Worm (Caenorhabditis elegans) whole organism, mixed stage, embryonic: ENCODE results near the gene Y61A9LA.12.

Experiments
- M03D4.4 ChIP-seq: sonication (generic microtip); optimal IDR thresholded peaks from 2 replicates; lab custom pipeline; 2017; ENCODE audit warnings: mild to moderate bottlenecking, missing genetic modification characterization, missing compliant biosample characterization
- bed-3 ChIP-seq: fragments of 200-800 bp; sonication (Bioruptor generic); optimal IDR thresholded peaks from 3 replicates; lab custom pipeline; 2018; ENCODE audit warnings: mild to moderate bottlenecking, missing genetic modification characterization, moderate library complexity, missing compliant biosample characterization
- blmp-1 ChIP-seq: fragments of 150-350 bp; optimal IDR thresholded peaks from 2 replicates; lab custom pipeline; 2014; ENCODE audit warnings: missing biosample characterization, missing genetic modification characterization
- ceh-43 ChIP-seq: fragments of 200-800 bp; sonication (Bioruptor generic); optimal IDR thresholded peaks from 2 replicates; lab custom pipeline; 2018; ENCODE audit warnings: mild to moderate bottlenecking, missing genetic modification characterization, moderate library complexity, missing compliant biosample characterization
- ces-1 ChIP-seq: fragments of 150-350 bp; optimal IDR thresholded peaks from 2 replicates; lab custom pipeline; 2014; ENCODE audit warnings: missing biosample characterization, missing genetic modification reagents, missing genetic modification characterization
- cnd-1 ChIP-seq: fragments of 200-800 bp; sonication (Bioruptor generic); optimal IDR thresholded peaks from 2 replicates; lab custom pipeline; 2018; ENCODE audit warnings: mild to moderate bottlenecking, missing genetic modification characterization, missing compliant biosample characterization
- drap-1 ChIP-seq: fragments of 200-800 bp; sonication (Bioruptor generic); optimal IDR thresholded peaks from 3 replicates; lab custom pipeline; 2018; ENCODE audit warnings: mild to moderate bottlenecking, missing genetic modification characterization, missing compliant biosample characterization
- elt-1 ChIP-seq: sonication (generic microtip); optimal IDR thresholded peaks from 2 replicates; lab custom pipeline; 2017; ENCODE audit warnings: missing genetic modification characterization, mild to moderate bottlenecking, missing compliant biosample characterization, antibody characterized with exemption, moderate library complexity, borderline replicate concordance; ENCODE audit not compliant: insufficient read depth
- elt-3 ChIP-seq: fragments of 150-350 bp; optimal IDR thresholded peaks from 2 replicates; lab custom pipeline; 2014; ENCODE audit warnings: missing biosample characterization, missing genetic modification characterization
- ham-2 ChIP-seq: fragments of 200-800 bp; sonication (Bioruptor generic); optimal IDR thresholded peaks from 2 replicates; lab custom pipeline; 2018; ENCODE audit warnings: mild to moderate bottlenecking, missing genetic modification characterization, missing compliant biosample characterization
- lin-13 ChIP-seq: fragments of 150-350 bp; optimal IDR thresholded peaks from 2 replicates; lab custom pipeline; 2014; ENCODE audit warnings: missing biosample characterization, missing genetic modification characterization
- lsy-2 ChIP-seq: fragments of 150-350 bp; optimal IDR thresholded peaks from 2 replicates; lab custom pipeline; 2014; ENCODE audit warnings: missing biosample characterization, missing genetic modification characterization
- mls-2 ChIP-seq: sonication (generic microtip); optimal IDR thresholded peaks from 2 replicates; lab custom pipeline; 2016; ENCODE audit warnings: mild to moderate bottlenecking, missing genetic modification characterization, moderate library complexity, missing compliant biosample characterization
- nhr-12 ChIP-seq: fragments of 150-350 bp; optimal IDR thresholded peaks from 2 replicates; lab custom pipeline; 2014; ENCODE audit warnings: missing biosample characterization, missing genetic modification characterization
- nhr-237 ChIP-seq: fragments of 150-350 bp; optimal IDR thresholded peaks from 2 replicates; lab custom pipeline; 2014; ENCODE audit warnings: missing biosample characterization, missing genetic modification characterization
- nhr-28 ChIP-seq: fragments of 150-350 bp; optimal IDR thresholded peaks from 2 replicates; lab custom pipeline; 2014; ENCODE audit warnings: missing biosample characterization, missing genetic modification characterization
- nhr-76 ChIP-seq: sonication (generic microtip); optimal IDR thresholded peaks from 2 replicates; lab custom pipeline; 2017; ENCODE audit warnings: missing biosample characterization, missing genetic modification characterization
- pha-4 ChIP-seq: fragments of 150-350 bp; optimal IDR thresholded peaks from 2 replicates; lab custom pipeline; 2018; ENCODE audit warnings: missing biosample characterization, missing genetic modification reagents, missing genetic modification characterization
- sem-2 ChIP-seq: fragments of 200-800 bp; sonication (Bioruptor generic); optimal IDR thresholded peaks from 2 replicates; lab custom pipeline; 2018; ENCODE audit warnings: mild to moderate bottlenecking, missing genetic modification characterization, missing compliant biosample characterization
- snpc-4 ChIP-seq: fragments of 150-350 bp; optimal IDR thresholded peaks from 2 replicates; lab custom pipeline; 2014; ENCODE audit warnings: missing biosample characterization, missing genetic modification characterization
- sptf-1 ChIP-seq: sonication (generic microtip); optimal IDR thresholded peaks from 2 replicates; lab custom pipeline; 2017; ENCODE audit warnings: mild to moderate bottlenecking, missing genetic modification characterization, moderate library complexity, missing compliant biosample characterization
- tbx-8 ChIP-seq: fragments of 200-800 bp; sonication (Bioruptor generic); optimal IDR thresholded peaks from 2 replicates; lab custom pipeline; 2018; ENCODE audit warnings: mild to moderate bottlenecking, missing genetic modification characterization, moderate library complexity, missing compliant biosample characterization
- unc-120 ChIP-seq: sonication (generic microtip); optimal IDR thresholded peaks from 2 replicates; lab custom pipeline; 2017; ENCODE audit warnings: missing genetic modification characterization, missing compliant biosample characterization; ENCODE audit not compliant: poor library complexity, severe bottlenecking
- unc-39 ChIP-seq: fragments of 150-350 bp; optimal IDR thresholded peaks from 2 replicates; lab custom pipeline; 2014; ENCODE audit warnings: missing biosample characterization, missing genetic modification characterization

Y61A9LA.12 gene

DNA sequence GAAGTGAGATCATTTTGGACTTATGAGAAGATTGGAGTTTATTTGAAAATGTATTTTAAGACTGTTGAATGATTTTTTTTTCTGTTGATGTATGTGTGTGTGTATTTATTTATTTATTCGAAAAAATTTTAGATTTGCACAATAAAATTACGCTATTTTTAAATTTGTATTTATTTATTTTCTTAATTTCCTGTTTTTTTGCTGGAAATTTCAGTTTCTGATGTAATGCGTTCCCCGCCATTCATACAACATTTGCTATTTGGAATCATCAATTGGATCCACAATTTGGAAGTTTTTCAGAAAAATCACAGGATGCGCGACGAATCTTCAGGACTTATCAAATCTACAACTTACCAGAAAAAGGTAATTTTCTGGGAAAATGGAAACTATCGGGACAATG is 31.3 kb downstream of the Y61A9LA.12 start, which contains the start of gene Y61A9LA.1:
TSS of gene Y61A9LA.1 (plus strand) at position 301 of the 400 bp plus-strand sequence.
- TF ChIP-seq blmp-1 (tag; lab: Kevin White, UChicago) (no peak), tbx-8 (GFP tag; lab: Kevin White, UChicago) (no peak), ham-2 (GFP tag; lab: Kevin White, UChicago) (no peak), bed-3 (GFP tag; lab: Kevin White, UChicago) (no peak), M03D4.4 (no peak), nhr-12 (no peak), unc-120 (no peak), elt-3 (tag; lab: Kevin White, UChicago) (no peak), mls-2 (no peak), lin-13 (no peak), sem-2 (GFP tag; lab: Kevin White, UChicago) (no peak), snpc-4 (tag; lab: Kevin White, UChicago) (no peak), ces-1 (GFP tag; lab: Kevin White, UChicago) (no peak), nhr-28 (tag; lab: Kevin White, UChicago) (no peak), nhr-76 (tag; lab: Kevin White, UChicago) (no peak), lsy-2 (no peak), drap-1 (GFP tag; lab: Kevin White, UChicago) (no peak), pha-4 (no peak)

DNA sequence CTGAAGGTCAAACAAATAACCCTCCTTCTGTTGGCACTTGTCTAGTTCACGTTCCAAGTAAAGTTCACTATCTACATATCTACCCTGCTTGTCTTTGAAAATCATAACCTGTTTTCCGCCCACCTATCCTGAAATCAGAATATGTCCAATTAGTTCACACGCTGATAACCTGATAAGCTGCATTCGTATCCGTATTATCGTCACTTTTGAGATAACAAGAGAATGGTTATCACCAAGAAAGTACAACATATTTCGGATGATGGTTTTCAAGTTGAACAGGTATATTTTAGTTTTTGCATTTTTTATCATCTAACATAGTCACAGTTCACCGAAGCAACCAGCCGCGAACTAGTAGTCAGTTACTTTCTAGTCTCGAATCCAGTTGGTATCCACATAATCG is 37.1 kb downstream of the Y61A9LA.12 start:
- TF ChIP-seq nhr-237 (tag; lab: Kevin White, UChicago): no peak
- TF ChIP-seq unc-39 (tag; lab: Kevin White, UChicago): no peak

DNA sequence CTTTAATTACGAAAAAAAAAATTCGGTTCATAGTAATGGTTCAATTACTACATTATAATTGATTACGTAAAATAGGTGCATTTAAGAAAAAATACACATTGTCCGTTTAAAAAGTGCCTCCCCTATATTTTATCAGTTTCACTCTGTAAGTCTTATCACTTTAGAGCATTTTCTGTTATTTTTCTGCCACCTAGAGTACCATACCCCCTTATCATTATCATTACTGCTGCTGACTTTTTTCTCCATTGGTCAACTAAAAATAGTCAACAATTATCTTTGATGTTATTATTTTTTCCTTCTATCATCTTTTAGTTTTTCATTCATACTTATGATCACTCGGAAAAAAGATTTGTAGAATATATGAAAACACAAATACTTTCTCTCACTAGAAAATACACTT is 44.8 kb downstream of the Y61A9LA.12 start:
- TF ChIP-seq elt-1 (tag; lab: Kevin White, UChicago) (no peak), M03D4.4 (no peak), unc-39 (tag; lab: Kevin White, UChicago) (no peak), sptf-1 (tag; lab: Kevin White, UChicago) (no peak), nhr-237 (tag; lab: Kevin White, UChicago) (no peak), ces-1 (GFP tag; lab: Kevin White, UChicago) (no peak), pha-4 (no peak), ceh-43 (GFP tag; lab: Kevin White, UChicago) (no peak), tbx-8 (GFP tag; lab: Kevin White, UChicago) (no peak), elt-3 (tag; lab: Kevin White, UChicago) (no peak), cnd-1 (no peak)

DNA sequence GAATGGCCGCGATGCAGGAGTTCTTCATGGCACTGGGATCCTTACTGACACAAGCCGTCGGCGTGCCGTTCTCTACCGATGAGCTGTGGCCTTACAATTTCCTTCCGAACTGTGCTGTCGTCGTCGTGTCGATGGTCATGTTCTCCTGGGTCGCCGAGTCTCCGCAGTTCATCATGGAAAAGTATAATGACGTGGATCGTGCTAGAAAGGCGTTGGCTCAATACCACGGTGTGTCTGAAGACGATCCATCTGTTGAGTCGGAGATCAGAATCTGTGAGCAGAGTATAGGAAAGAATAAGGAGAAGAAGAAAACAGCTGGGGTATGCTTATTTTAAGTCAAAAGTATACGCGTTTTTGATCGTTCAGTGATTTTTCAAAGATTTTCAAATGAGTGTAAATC is 45.6 kb downstream of the Y61A9LA.12 start:
- TF ChIP-seq elt-1 (tag; lab: Kevin White, UChicago) (no peak), cnd-1 (no peak), nhr-28 (tag; lab: Kevin White, UChicago) (no peak)
